Fruit fly (Drosophila melanogaster) whole organism, embryonic: Measurements from ENCODE around the gene Glut3.
A peak's percentile ranks its signal among the peaks of the same experiment; 100 is the strongest.

Experiments used
- Atf-2 ChIP-seq: fragments of 200-800 bp; sonication (Bioruptor generic); optimal IDR thresholded peaks from 2 replicates; lab custom pipeline; 2016; ENCODE audit warnings: missing biosample characterization, missing genetic modification characterization
- Atf3 ChIP-seq: fragments of 200-800 bp; sonication (Bioruptor generic); optimal IDR thresholded peaks from 3 replicates; lab custom pipeline; 2016; ENCODE audit warnings: missing biosample characterization, missing genetic modification characterization
- C15 ChIP-seq: fragments of 200-800 bp; sonication (Bioruptor generic); IDR thresholded peaks from 3 replicates; pipeline ENCODE4 v1.3.6; 2022; ENCODE audit warnings: missing biosample characterization, missing genetic modification characterization
- CG10267 ChIP-seq: fragments of 200-800 bp; sonication (Bioruptor generic); optimal IDR thresholded peaks from 2 replicates; lab custom pipeline; 2018; ENCODE audit warnings: missing biosample characterization, mild to moderate bottlenecking, missing genetic modification characterization, moderate library complexity
- CG11398 ChIP-seq: fragments of 200-800 bp; sonication (Bioruptor generic); optimal IDR thresholded peaks from 2 replicates; lab custom pipeline; 2016; ENCODE audit warnings: missing biosample characterization, missing genetic modification characterization
- CG12769 ChIP-seq: fragments of 200-800 bp; sonication (Bioruptor generic); optimal IDR thresholded peaks from 2 replicates; lab custom pipeline; 2019; ENCODE audit warnings: missing biosample characterization, mild to moderate bottlenecking, missing genetic modification characterization, moderate library complexity
- CG13123 ChIP-seq: fragments of 200-800 bp; sonication (Bioruptor generic); optimal IDR thresholded peaks from 2 replicates; lab custom pipeline; 2016; ENCODE audit warnings: missing biosample characterization, missing genetic modification characterization
- CG14050 ChIP-seq: fragments of 200-800 bp; sonication (Bioruptor generic); IDR thresholded peaks from 3 replicates; pipeline ENCODE4 v1.3.6; 2022; ENCODE audit warnings: missing biosample characterization, missing genetic modification characterization
- CG15073 ChIP-seq: fragments of 200-800 bp; sonication (Bioruptor generic); optimal IDR thresholded peaks from 2 replicates; lab custom pipeline; 2016; ENCODE audit warnings: missing biosample characterization, missing genetic modification characterization
- CG15514 ChIP-seq: fragments of 200-800 bp; sonication (Bioruptor generic); optimal IDR thresholded peaks from 3 replicates; lab custom pipeline; 2017; ENCODE audit warnings: missing biosample characterization, missing genetic modification characterization, mild to moderate bottlenecking, moderate library complexity, missing genetic modification reagents
- CG1647 ChIP-seq: fragments of 200-800 bp; sonication (Bioruptor generic); optimal IDR thresholded peaks from 3 replicates; lab custom pipeline; 2016; ENCODE audit warnings: missing biosample characterization, missing genetic modification characterization
- CG17186 ChIP-seq: fragments of 200-800 bp; sonication (Bioruptor generic); optimal IDR thresholded peaks from 3 replicates; lab custom pipeline; 2017; ENCODE audit warnings: missing biosample characterization, missing genetic modification reagents, missing genetic modification characterization
- CG17359 ChIP-seq: fragments of 200-800 bp; sonication (Bioruptor generic); optimal IDR thresholded peaks from 3 replicates; lab custom pipeline; 2018; ENCODE audit warnings: missing biosample characterization, mild to moderate bottlenecking, missing genetic modification characterization, moderate library complexity
- CG17568 ChIP-seq: fragments of 200-800 bp; sonication (Bioruptor generic); optimal IDR thresholded peaks from 2 replicates; lab custom pipeline; 2018; ENCODE audit warnings: missing biosample characterization, mild to moderate bottlenecking, missing genetic modification characterization, moderate library complexity
- CG4707 ChIP-seq: fragments of 200-800 bp; sonication (Bioruptor generic); optimal IDR thresholded peaks from 2 replicates; lab custom pipeline; 2018; ENCODE audit warnings: missing biosample characterization, mild to moderate bottlenecking, missing genetic modification characterization, moderate library complexity
- CG6683 ChIP-seq: fragments of 200-800 bp; sonication (Bioruptor generic); optimal IDR thresholded peaks from 2 replicates; lab custom pipeline; 2017; ENCODE audit warnings: missing biosample characterization, mild to moderate bottlenecking, missing genetic modification characterization, missing genetic modification reagents
- CG6813 ChIP-seq: fragments of 200-800 bp; sonication (Bioruptor generic); optimal IDR thresholded peaks from 2 replicates; lab custom pipeline; 2017; ENCODE audit warnings: missing biosample characterization, missing genetic modification characterization, mild to moderate bottlenecking, moderate library complexity, missing genetic modification reagents
- CG8089 ChIP-seq: fragments of 200-800 bp; sonication (Bioruptor generic); optimal IDR thresholded peaks from 3 replicates; lab custom pipeline; 2016; ENCODE audit warnings: missing biosample characterization, missing genetic modification characterization
- CG9437 ChIP-seq: fragments of 200-800 bp; sonication (Bioruptor generic); optimal IDR thresholded peaks from 2 replicates; lab custom pipeline; 2018; ENCODE audit warnings: missing biosample characterization, mild to moderate bottlenecking, missing genetic modification characterization
- Drgx ChIP-seq: fragments of 200-800 bp; sonication (Bioruptor generic); IDR thresholded peaks from 2 replicates; pipeline ENCODE4 v1.3.6; 2022; ENCODE audit warnings: missing biosample characterization, missing genetic modification characterization
- ERR ChIP-seq: fragments of 200-800 bp; sonication (Bioruptor generic); optimal IDR thresholded peaks from 2 replicates; lab custom pipeline; 2016; ENCODE audit warnings: missing biosample characterization, missing genetic modification characterization
- Gsc ChIP-seq: fragments of 200-800 bp; sonication (Bioruptor generic); IDR thresholded peaks from 2 replicates; pipeline ENCODE4 v1.3.6; 2022; ENCODE audit warnings: missing biosample characterization, missing genetic modification characterization
- HLH3B ChIP-seq: fragments of 200-800 bp; sonication (Bioruptor generic); IDR thresholded peaks from 2 replicates; pipeline ENCODE4 v1.3.6; 2022; ENCODE audit warnings: missing biosample characterization, missing genetic modification characterization
- Hmx ChIP-seq: fragments of 200-800 bp; sonication (Bioruptor generic); optimal IDR thresholded peaks from 2 replicates; lab custom pipeline; 2016; ENCODE audit warnings: missing biosample characterization, missing genetic modification characterization
- Usf ChIP-seq: fragments of 200-800 bp; sonication (Bioruptor generic); optimal IDR thresholded peaks from 2 replicates; lab custom pipeline; 2017; ENCODE audit warnings: missing genotype, missing biosample characterization, missing genetic modification characterization
- amos ChIP-seq: fragments of 200-800 bp; sonication (Bioruptor generic); IDR thresholded peaks from 2 replicates; pipeline ENCODE4 v1.3.6; 2022; ENCODE audit warnings: missing biosample characterization, missing genetic modification characterization; ENCODE audit not compliant: partially characterized antibody
- ato ChIP-seq: fragments of 200-800 bp; sonication (Bioruptor generic); IDR thresholded peaks from 2 replicates; pipeline ENCODE4 v1.3.6; 2022; ENCODE audit warnings: missing biosample characterization, missing genetic modification characterization; ENCODE audit not compliant: partially characterized antibody
- cad ChIP-seq: fragments of >200 bp; optimal IDR thresholded peaks from 2 replicates; lab custom pipeline; 2017; ENCODE audit warnings: missing biosample characterization, missing genetic modification characterization
- cas ChIP-seq: fragments of 200-800 bp; sonication (Bioruptor generic); IDR thresholded peaks from 2 replicates; pipeline ENCODE4 v1.3.6; 2022; ENCODE audit warnings: missing biosample characterization, missing genetic modification characterization
- cg ChIP-seq: fragments of 200-800 bp; sonication (Bioruptor generic); optimal IDR thresholded peaks from 3 replicates; lab custom pipeline; 2019; ENCODE audit warnings: missing biosample characterization, mild to moderate bottlenecking, missing genetic modification characterization, moderate library complexity
- chm ChIP-seq: fragments of 200-800 bp; sonication (Bioruptor generic); IDR thresholded peaks from 2 replicates; pipeline ENCODE4 v1.3.6; 2022; ENCODE audit warnings: missing biosample characterization, missing genetic modification characterization
- crp ChIP-seq, 2 experiments: fragments of 200-800 bp; sonication (Bioruptor generic); optimal IDR thresholded peaks; 2 replicates in 1 of 2; 3 replicates in 1 of 2; lab custom pipeline; 2017; ENCODE audit warnings: missing biosample characterization in 2 of 2, missing genetic modification characterization in 2 of 2, mild to moderate bottlenecking in 1 of 2, moderate library complexity in 1 of 2
- disco-r ChIP-seq: fragments of 200-800 bp; sonication (Bioruptor generic); optimal IDR thresholded peaks from 2 replicates; lab custom pipeline; 2016; ENCODE audit warnings: missing biosample characterization, missing genetic modification characterization
- dmrt11E ChIP-seq: fragments of 200-800 bp; sonication (Bioruptor generic); optimal IDR thresholded peaks from 3 replicates; lab custom pipeline; 2018; ENCODE audit warnings: missing biosample characterization, mild to moderate bottlenecking, missing genetic modification characterization, moderate library complexity
- esg ChIP-seq: fragments of 200-800 bp; sonication (Bioruptor generic); conservative IDR thresholded peaks from 2 replicates; pipeline ENCODE4 v1.3.6; 2022; ENCODE audit warnings: missing biosample characterization, missing genetic modification characterization
- hb ChIP-seq: fragments of 200-800 bp; sonication (Bioruptor generic); IDR thresholded peaks from 3 replicates; pipeline ENCODE4 v1.3.6; 2022; ENCODE audit warnings: missing biosample characterization, missing genetic modification characterization; ENCODE audit not compliant: partially characterized antibody
- insv ChIP-seq, 2 experiments: fragments of 200-800 bp; sonication (Bioruptor generic); optimal IDR thresholded peaks; 3 replicates each; lab custom pipeline; 2016 to 2018; ENCODE audit warnings: missing biosample characterization in 2 of 2, missing genetic modification characterization in 2 of 2
- inv ChIP-seq: fragments of 200-800 bp; sonication (Bioruptor generic); IDR thresholded peaks from 2 replicates; pipeline ENCODE4 v1.3.6; 2022; ENCODE audit warnings: missing biosample characterization, missing genetic modification characterization; ENCODE audit not compliant: partially characterized antibody
- jing ChIP-seq: fragments of 200-800 bp; sonication (Bioruptor generic); optimal IDR thresholded peaks from 2 replicates; lab custom pipeline; 2018; ENCODE audit warnings: missing biosample characterization, mild to moderate bottlenecking, missing genetic modification characterization
- lilli ChIP-seq: fragments of 200-800 bp; sonication (Bioruptor generic); optimal IDR thresholded peaks from 3 replicates; lab custom pipeline; 2016; ENCODE audit warnings: missing biosample characterization, missing genetic modification characterization
- nau ChIP-seq: fragments of 200-800 bp; sonication (Bioruptor generic); optimal IDR thresholded peaks from 3 replicates; lab custom pipeline; 2017; ENCODE audit warnings: missing biosample characterization, mild to moderate bottlenecking, missing genetic modification characterization, missing genetic modification reagents
- phol ChIP-seq: fragments of 200-800 bp; sonication (Bioruptor generic); optimal IDR thresholded peaks from 3 replicates; lab custom pipeline; 2018; ENCODE audit warnings: missing biosample characterization, mild to moderate bottlenecking, missing genetic modification characterization, moderate library complexity
- prd ChIP-seq, 3 experiments: fragments of >200 bp in 2 of 3; fragments of 200-800 bp in 1 of 3; sonication (Bioruptor generic) in 1 of 3; optimal IDR thresholded peaks in 2 of 3; IDR thresholded peaks in 1 of 3; 2 replicates in 2 of 3; 3 replicates in 1 of 3; pipeline versions ENCODE4 v1.3.6 to Lab custom; 2017 to 2022; ENCODE audit warnings: missing biosample characterization in 1 of 3, missing genetic modification characterization in 1 of 3
- pum ChIP-seq: fragments of 200-800 bp; sonication (Bioruptor generic); optimal IDR thresholded peaks from 2 replicates; lab custom pipeline; 2016; ENCODE audit warnings: missing biosample characterization, missing genetic modification characterization
- tap ChIP-seq: fragments of 200-800 bp; optimal IDR thresholded peaks from 3 replicates; lab custom pipeline; 2019; ENCODE audit warnings: missing biosample characterization, mild to moderate bottlenecking, missing genetic modification characterization, moderate library complexity
- tin ChIP-seq: fragments of 200-800 bp; sonication (Bioruptor generic); optimal IDR thresholded peaks from 3 replicates; lab custom pipeline; 2016; ENCODE audit warnings: missing biosample characterization, missing genetic modification characterization
- ttk ChIP-seq: fragments of 200-800 bp; sonication (Bioruptor generic); IDR thresholded peaks from 2 replicates; pipeline ENCODE4 v2.1.2; 2022; ENCODE audit warnings: missing biosample characterization, missing genetic modification characterization
- zen ChIP-seq: fragments of 200-800 bp; sonication (Bioruptor generic); optimal IDR thresholded peaks from 3 replicates; lab custom pipeline; 2018; ENCODE audit warnings: missing biosample characterization, mild to moderate bottlenecking, missing genetic modification characterization, moderate library complexity

Glut3 gene

DNA sequence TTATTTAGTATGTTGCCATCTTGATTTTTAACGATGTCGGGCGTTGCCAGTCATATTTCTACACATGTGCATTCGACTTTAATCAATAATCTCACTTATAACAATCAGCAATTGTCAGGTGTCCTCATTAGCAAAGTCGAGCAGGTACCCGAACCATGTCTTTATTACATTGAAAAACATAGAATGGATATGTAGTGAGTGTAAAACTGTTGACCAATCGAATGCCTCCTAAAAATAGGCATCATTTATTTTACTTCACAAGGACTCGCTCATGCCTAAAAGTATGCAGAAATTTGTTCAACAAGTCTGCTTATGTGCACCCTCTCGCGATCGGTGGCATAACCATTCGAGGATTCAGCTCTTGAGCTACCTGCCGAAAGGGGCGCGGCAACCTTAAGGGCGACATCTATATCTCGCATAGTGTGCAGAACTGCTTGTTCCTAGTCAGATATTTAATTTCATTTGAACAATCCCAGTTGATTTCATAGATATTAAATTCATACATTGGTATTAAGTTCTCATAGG, 10.5 kb downstream of the Glut3 start (continued):
- TF ChIP-seq inv = peak; percentile 23; the same call in 1 of the 2 replicates
- peak; percentile 80 for TF ChIP-seq dmrt11E (tag; lab: Kevin White, UChicago)
- no peak for TF ChIP-seq cas (GFP tag; lab: Robert Waterston, UW)
- peak; percentile 91 for TF ChIP-seq CG6813 (GFP tag; lab: Kevin White, UChicago)
- TF ChIP-seq CG9437 = peak; percentile 49
- peak; percentile 71 for TF ChIP-seq tap (tag; lab: Kevin White, UChicago)
- peak; percentile 99 for TF ChIP-seq zen (tag; lab: Kevin White, UChicago)
- TF ChIP-seq HLH3B (GFP tag; lab: Robert Waterston, UW) = peak; percentile 89
- TF ChIP-seq cad (GFP tag; lab: Kevin White, UChicago) = peak; percentile 75
- TF ChIP-seq tin = peak; percentile 98
- TF ChIP-seq Atf3 (GFP tag; lab: Kevin White, UChicago) = peak; percentile 96
- peak; percentile 64 for TF ChIP-seq esg
- peak; percentile 89 for TF ChIP-seq lilli (GFP tag; lab: Kevin White, UChicago)
- peak; percentile 47 for TF ChIP-seq Hmx (GFP tag; lab: Kevin White, UChicago)
- peak; percentile 61 for TF ChIP-seq CG15073
- peak; percentile 88 for TF ChIP-seq disco-r (GFP tag; lab: Kevin White, UChicago)
- TF ChIP-seq CG17359 (tag; lab: Kevin White, UChicago) = peak; percentile 93
- TF ChIP-seq prd (optimal IDR thresholded peaks at IDR 0.05; lab: Kevin White, UChicago) = no peak
- peak; percentile 82 for TF ChIP-seq prd (GFP tag; IDR thresholded peaks at IDR 0.05; lab: Robert Waterston, UW)
- no peak for TF ChIP-seq cg (GFP tag; lab: Kevin White, UChicago)
- TF ChIP-seq CG13123 (GFP tag; lab: Kevin White, UChicago) = peak; percentile 66
- TF ChIP-seq nau (GFP tag; lab: Kevin White, UChicago) = peak; percentile 82
- peak; percentile 73; the same call in 2 of the 3 replicates for TF ChIP-seq C15
- peak; percentile 95 for TF ChIP-seq CG8089
- TF ChIP-seq hb = no peak
- peak; percentile 95 for TF ChIP-seq Atf-2
- TF ChIP-seq CG1647 (GFP tag; lab: Kevin White, UChicago) = peak; percentile 95
- TF ChIP-seq jing (GFP tag; lab: Kevin White, UChicago) = peak; percentile 75
- TF ChIP-seq Drgx = no peak
- TF ChIP-seq CG17186 (GFP tag; lab: Kevin White, UChicago) = peak; percentile 81
- peak; percentile 87 for TF ChIP-seq ERR (GFP tag; lab: Kevin White, UChicago)
- TF ChIP-seq crp (GFP tag; optimal IDR thresholded peaks at IDR 0.05; lab: Kevin White, UChicago) = peak in 1 of 2 experiments; percentile 57
- TF ChIP-seq Usf = peak; percentile 72
- peak; percentile 75 for TF ChIP-seq CG14050
- peak in 1 of 2 experiments; percentile 79 for TF ChIP-seq insv (GFP tag; optimal IDR thresholded peaks at IDR 0.05; lab: Kevin White, UChicago)
- peak; percentile 98 for TF ChIP-seq chm (GFP tag; lab: Robert Waterston, UW)
- TF ChIP-seq ttk = peak; percentile 86
- TF ChIP-seq amos (GFP tag; lab: Robert Waterston, UW) = 0 out of 2 replicates have a peak, but pooled peaks have one; percentile 25
- peak; percentile 90 for TF ChIP-seq CG15514 (GFP tag; lab: Kevin White, UChicago)
- TF ChIP-seq phol (tag; lab: Kevin White, UChicago) = peak; percentile 88
- TF ChIP-seq ato (GFP tag; lab: Robert Waterston, UW) = 0 out of 2 replicates have a peak, but pooled peaks have one; percentile 61
- peak; percentile 77 for TF ChIP-seq CG6683 (GFP tag; lab: Kevin White, UChicago)
- peak; percentile 84 for TF ChIP-seq CG4707
- peak; percentile 10 for TF ChIP-seq CG17568
- TF ChIP-seq CG11398 = peak; percentile 89
- peak; percentile 95 for TF ChIP-seq pum
- TF ChIP-seq CG12769 = peak; percentile 76
- peak; percentile 85 for TF ChIP-seq CG10267 (tag; lab: Kevin White, UChicago)
- peak; percentile 47; the same call in 1 of the 2 replicates for TF ChIP-seq Gsc (GFP tag; lab: Robert Waterston, UW)
